Fruit fly (Drosophila melanogaster) whole organism, prepupa: Measurements from ENCODE around the gene CG3008.
A peak's percentile ranks its signal among the peaks of the same experiment; 100 is the strongest.

Experiments used
- CG10669 ChIP-seq: fragments of 200-800 bp; sonication (Bioruptor generic); optimal IDR thresholded peaks from 3 replicates; lab custom pipeline; 2018; ENCODE audit warnings: missing biosample characterization, mild to moderate bottlenecking, missing genetic modification characterization, moderate library complexity
- CG11294 ChIP-seq: fragments of 200-800 bp; sonication (Bioruptor generic); IDR thresholded peaks from 2 replicates; pipeline ENCODE4 v1.3.6; 2022; ENCODE audit warnings: missing biosample characterization, missing genetic modification characterization
- CG15336 ChIP-seq: fragments of 200-800 bp; sonication (Bioruptor generic); IDR thresholded peaks from 2 replicates; pipeline ENCODE4 v1.3.6; 2022; ENCODE audit warnings: missing biosample characterization, missing genetic modification characterization
- CG3032 ChIP-seq: fragments of 200-800 bp; optimal IDR thresholded peaks from 2 replicates; lab custom pipeline; 2019; ENCODE audit warnings: missing biosample characterization, mild to moderate bottlenecking, missing genetic modification characterization, moderate library complexity
- CG32006 ChIP-seq: fragments of 200-800 bp; sonication (Bioruptor generic); optimal IDR thresholded peaks from 3 replicates; lab custom pipeline; 2017; ENCODE audit warnings: missing biosample characterization, mild to moderate bottlenecking, missing genetic modification characterization
- CG34406 ChIP-seq: fragments of 200-800 bp; sonication (Bioruptor generic); optimal IDR thresholded peaks from 3 replicates; lab custom pipeline; 2016; ENCODE audit warnings: missing biosample characterization, missing genetic modification characterization
- CG3919 ChIP-seq: fragments of 200-800 bp; sonication (Bioruptor generic); optimal IDR thresholded peaks from 3 replicates; lab custom pipeline; 2016; ENCODE audit warnings: missing biosample characterization, missing genetic modification characterization
- CG4318 ChIP-seq: fragments of 200-800 bp; sonication (Bioruptor generic); optimal IDR thresholded peaks from 3 replicates; lab custom pipeline; 2017; ENCODE audit warnings: missing biosample characterization, mild to moderate bottlenecking, missing genetic modification characterization
- CG6163 ChIP-seq: fragments of 200-800 bp; sonication (Bioruptor generic); IDR thresholded peaks from 3 replicates; pipeline ENCODE4 v1.3.6; 2022; ENCODE audit warnings: missing biosample characterization, missing genetic modification characterization
- CG6792 ChIP-seq: fragments of 200-800 bp; sonication (Bioruptor generic); optimal IDR thresholded peaks from 3 replicates; lab custom pipeline; 2016; ENCODE audit warnings: missing biosample characterization, missing genetic modification characterization
- CG6808 ChIP-seq: fragments of 200-800 bp; sonication (Bioruptor generic); optimal IDR thresholded peaks from 3 replicates; lab custom pipeline; 2017; ENCODE audit warnings: missing biosample characterization, missing genetic modification characterization, mild to moderate bottlenecking, moderate library complexity, missing genetic modification reagents
- Eip75B ChIP-seq: fragments of 200-800 bp; sonication (Bioruptor generic); optimal IDR thresholded peaks from 3 replicates; lab custom pipeline; 2016; ENCODE audit warnings: missing biosample characterization, missing genetic modification characterization
- Eip93F ChIP-seq: fragments of 200-800 bp; sonication (Bioruptor generic); optimal IDR thresholded peaks from 2 replicates; lab custom pipeline; 2016; ENCODE audit warnings: missing biosample characterization, mild to moderate bottlenecking, missing genetic modification characterization
- Ets21C ChIP-seq: fragments of 200-800 bp; sonication (Bioruptor generic); optimal IDR thresholded peaks from 3 replicates; lab custom pipeline; 2016; ENCODE audit warnings: missing biosample characterization, missing genetic modification characterization
- Ets96B ChIP-seq: fragments of 200-800 bp; optimal IDR thresholded peaks from 2 replicates; lab custom pipeline; 2019; ENCODE audit warnings: missing biosample characterization, mild to moderate bottlenecking, missing genetic modification characterization, moderate library complexity
- Gug ChIP-seq: fragments of 200-800 bp; sonication (Bioruptor generic); IDR thresholded peaks from 2 replicates; pipeline ENCODE4 v1.3.6; 2022; ENCODE audit warnings: missing biosample characterization, missing genetic modification characterization
- Hr4 ChIP-seq: fragments of 200-800 bp; sonication (Bioruptor generic); optimal IDR thresholded peaks from 3 replicates; lab custom pipeline; 2016; ENCODE audit warnings: missing biosample characterization, missing genetic modification characterization
- Lpt ChIP-seq: fragments of 200-800 bp; sonication (Bioruptor generic); optimal IDR thresholded peaks from 3 replicates; lab custom pipeline; 2016; ENCODE audit warnings: missing biosample characterization, missing genetic modification characterization
- Met ChIP-seq: fragments of 200-800 bp; sonication (Bioruptor generic); optimal IDR thresholded peaks from 3 replicates; lab custom pipeline; 2016; ENCODE audit warnings: missing biosample characterization, missing genetic modification characterization
- Sox14 ChIP-seq: fragments of 200-800 bp; sonication (Bioruptor generic); optimal IDR thresholded peaks from 3 replicates; lab custom pipeline; 2016; ENCODE audit warnings: missing biosample characterization, missing genetic modification characterization
- Sox15 ChIP-seq: fragments of 200-800 bp; sonication (Bioruptor generic); optimal IDR thresholded peaks from 3 replicates; lab custom pipeline; 2016; ENCODE audit warnings: missing biosample characterization, missing genetic modification characterization
- achi ChIP-seq: fragments of 200-800 bp; sonication (Bioruptor generic); optimal IDR thresholded peaks from 3 replicates; lab custom pipeline; 2016; ENCODE audit warnings: missing biosample characterization, missing genetic modification characterization
- acj6 ChIP-seq: fragments of 200-800 bp; sonication (Bioruptor generic); optimal IDR thresholded peaks from 3 replicates; lab custom pipeline; 2016; ENCODE audit warnings: missing biosample characterization, missing genetic modification characterization
- eg ChIP-seq: fragments of 200-800 bp; sonication (Bioruptor generic); IDR thresholded peaks from 3 replicates; pipeline ENCODE4 v1.3.6; 2022; ENCODE audit warnings: missing biosample characterization, missing genetic modification characterization
- fd59A ChIP-seq: fragments of 200-800 bp; sonication (Bioruptor generic); optimal IDR thresholded peaks from 2 replicates; lab custom pipeline; 2017; ENCODE audit warnings: missing biosample characterization, mild to moderate bottlenecking, missing genetic modification characterization, missing genetic modification reagents
- fd85E ChIP-seq: fragments of 200-800 bp; sonication (Bioruptor generic); optimal IDR thresholded peaks from 3 replicates; lab custom pipeline; 2016; ENCODE audit warnings: missing biosample characterization, missing genetic modification characterization
- fkh ChIP-seq: fragments of 200-800 bp; sonication (Bioruptor generic); optimal IDR thresholded peaks from 3 replicates; lab custom pipeline; 2017; ENCODE audit warnings: missing biosample characterization, mild to moderate bottlenecking, missing genetic modification characterization, moderate library complexity
- lz ChIP-seq: fragments of 200-800 bp; sonication (Bioruptor generic); optimal IDR thresholded peaks from 3 replicates; lab custom pipeline; 2016; ENCODE audit warnings: missing biosample characterization, missing genetic modification characterization
- pdm3 ChIP-seq: fragments of 200-800 bp; sonication (Bioruptor generic); optimal IDR thresholded peaks from 3 replicates; lab custom pipeline; 2016; ENCODE audit warnings: missing biosample characterization, missing genetic modification characterization
- spab ChIP-seq: fragments of 200-800 bp; sonication (Bioruptor generic); optimal IDR thresholded peaks from 2 replicates; lab custom pipeline; 2017; ENCODE audit warnings: missing biosample characterization, mild to moderate bottlenecking, missing genetic modification characterization, missing genetic modification reagents
- ss ChIP-seq, 2 experiments: fragments of 200-800 bp; sonication (Bioruptor generic); optimal IDR thresholded peaks; 2 replicates in 1 of 2; 3 replicates in 1 of 2; lab custom pipeline; 2017 to 2018; ENCODE audit warnings: mild to moderate bottlenecking in 2 of 2, missing biosample characterization in 2 of 2, missing genetic modification characterization in 2 of 2, moderate library complexity in 1 of 2
- svp ChIP-seq: fragments of 200-800 bp; sonication (Bioruptor generic); peaks from one replicate; lab custom pipeline; 2016; ENCODE audit warnings: missing biosample characterization, missing genetic modification characterization
- topi ChIP-seq: fragments of 200-800 bp; sonication (Bioruptor generic); optimal IDR thresholded peaks from 3 replicates; lab custom pipeline; 2016; ENCODE audit warnings: missing biosample characterization, missing genetic modification characterization
- vri ChIP-seq: fragments of 200-800 bp; sonication (Bioruptor generic); optimal IDR thresholded peaks from 3 replicates; lab custom pipeline; 2016; ENCODE audit warnings: missing biosample characterization, mild to moderate bottlenecking, missing genetic modification characterization

CG3008 gene

DNA sequence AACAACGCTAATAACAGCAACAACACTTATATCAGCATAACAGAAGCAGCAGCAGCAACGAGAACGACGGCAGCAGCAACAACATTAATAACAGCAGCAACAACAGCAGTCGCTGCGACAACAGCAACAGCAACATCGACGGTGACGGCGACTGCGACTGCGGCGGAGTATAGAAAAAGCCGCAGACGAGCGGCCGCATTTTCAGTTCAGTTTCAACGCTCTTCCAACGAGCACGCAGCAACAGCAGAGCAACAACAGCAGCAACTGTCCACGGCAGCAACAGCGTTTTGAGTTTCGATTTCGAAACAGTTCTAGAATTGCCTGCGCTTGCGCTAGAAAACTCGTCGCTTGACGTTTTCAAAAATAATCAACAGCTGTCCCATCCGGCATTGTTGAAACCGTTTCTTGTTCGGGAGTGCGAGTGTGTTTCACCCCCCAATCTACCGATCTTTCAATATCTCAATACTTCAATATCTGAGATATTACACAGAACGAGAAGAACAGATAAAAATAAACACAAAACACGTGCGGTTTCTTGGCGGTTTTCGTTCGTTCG lies 8.9 kb downstream of the CG3008 start, which contains the start of gene CG3036 (continued):
- TF ChIP-seq eg (GFP tag; lab: Robert Waterston, UW) (peak; percentile 38; the same call in 2 of the 3 replicates), CG10669 (GFP tag; lab: Kevin White, UChicago) (no peak), Eip75B (GFP tag; lab: Kevin White, UChicago) (peak; percentile 46), pdm3 (GFP tag; lab: Kevin White, UChicago) (no peak), fd59A (GFP tag; lab: Kevin White, UChicago) (no peak), acj6 (GFP tag; lab: Kevin White, UChicago) (no peak), CG32006 (GFP tag; lab: Kevin White, UChicago) (no peak), CG15336 (GFP tag; lab: Robert Waterston, UW) (peak; percentile 46; the same call in 1 of the 2 replicates), Sox14 (no peak), vri (GFP tag; lab: Kevin White, UChicago) (peak; percentile 28), CG4318 (GFP tag; lab: Kevin White, UChicago) (no peak), CG11294 (GFP tag; lab: Robert Waterston, UW) (no peak), lz (GFP tag; lab: Kevin White, UChicago) (no peak), Ets21C (no peak), Sox15 (GFP tag; lab: Kevin White, UChicago) (no peak), spab (GFP tag; lab: Kevin White, UChicago) (no peak), achi (GFP tag; lab: Kevin White, UChicago) (no peak), svp (GFP tag; lab: Kevin White, UChicago) (peak; percentile 84), Hr4 (GFP tag; lab: Kevin White, UChicago) (no peak), CG3919 (GFP tag; lab: Kevin White, UChicago) (peak; percentile 68), Gug (no peak), CG6792 (GFP tag; lab: Kevin White, UChicago) (no peak), ss (GFP tag; optimal IDR thresholded peaks at IDR 0.05; lab: Kevin White, UChicago) (peak; percentile 14 to 24), fd85E (GFP tag; lab: Kevin White, UChicago) (no peak), Eip93F (GFP tag; lab: Kevin White, UChicago) (no peak), CG34406 (GFP tag; lab: Kevin White, UChicago) (no peak), Met (GFP tag; lab: Kevin White, UChicago) (peak; percentile 15)

DNA sequence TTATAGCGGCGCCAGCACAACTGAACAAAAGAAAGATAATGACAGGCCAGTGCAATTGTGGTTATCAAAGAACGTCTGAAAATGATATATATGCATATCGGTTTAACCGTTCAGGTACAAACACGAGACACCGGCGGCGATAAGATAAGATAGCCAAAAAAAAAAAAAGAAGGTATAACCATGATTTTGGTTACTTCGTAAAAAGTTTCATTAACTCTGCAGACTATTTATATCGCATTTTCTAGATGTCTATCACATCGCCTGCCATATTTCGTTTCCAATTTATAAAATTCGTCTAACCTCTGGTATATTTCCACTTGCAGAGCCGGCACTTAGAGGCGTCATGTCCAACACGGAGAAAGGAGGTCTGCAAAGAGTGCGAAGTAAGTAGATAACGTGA lies 10.5 kb downstream of the CG3008 start:
- peak; percentile 3 for TF ChIP-seq vri (GFP tag; lab: Kevin White, UChicago)
- no peak for TF ChIP-seq CG34406 (GFP tag; lab: Kevin White, UChicago)
- TF ChIP-seq, all 60 proteins: peak for 1

- no peak for TF ChIP-seq Ets96B (tag; lab: Kevin White, UChicago)
Observed at dm6 chr2L:4895902-4896301, 12.8 kb downstream of the CG3008 start.

DNA sequence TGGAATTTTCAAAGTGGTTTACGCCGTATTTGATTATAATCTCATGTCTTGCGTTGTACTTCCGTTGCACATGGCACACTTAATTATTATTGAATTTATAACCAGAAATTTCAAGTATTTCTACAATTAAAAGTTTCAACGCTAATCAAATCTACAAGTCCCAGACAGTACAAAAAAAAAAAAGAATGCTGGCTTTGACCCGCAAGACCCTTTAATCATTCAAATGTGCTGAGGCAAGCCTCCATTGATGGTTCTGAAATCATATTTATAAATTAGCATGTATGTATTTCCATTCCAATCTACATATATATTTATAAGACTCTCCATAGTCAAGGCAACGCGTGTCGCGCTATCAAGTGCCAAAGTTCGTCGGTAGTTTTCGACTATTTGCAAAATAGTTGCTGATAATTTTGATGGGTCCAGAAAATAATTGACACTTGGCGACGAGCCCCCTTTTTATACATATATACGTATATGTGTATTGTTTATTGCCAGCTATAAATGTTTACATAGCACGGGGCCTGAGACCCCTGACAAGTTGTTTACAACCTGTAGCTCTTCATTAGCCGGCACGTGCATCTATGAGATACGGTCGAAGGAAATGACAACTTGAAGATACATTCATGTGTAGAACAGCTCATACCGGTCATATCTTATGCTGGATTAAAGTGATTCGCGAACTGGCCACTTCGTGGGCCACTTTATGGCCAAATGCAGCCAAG lies 13.5 kb downstream of the CG3008 start:
- TF ChIP-seq CG6808 (GFP tag; lab: Kevin White, UChicago) (no peak), svp (GFP tag; lab: Kevin White, UChicago) (peak; percentile 83), fkh (GFP tag; lab: Kevin White, UChicago) (peak; percentile 29)
- TF ChIP-seq, all 60 proteins: peak for 2

- no peak for TF ChIP-seq ss (GFP tag; optimal IDR thresholded peaks at IDR 0.05; lab: Kevin White, UChicago)
- TF ChIP-seq Lpt (GFP tag; lab: Kevin White, UChicago) = no peak
- TF ChIP-seq eg (GFP tag; lab: Robert Waterston, UW) = no peak
- TF ChIP-seq CG6163 (GFP tag; lab: Robert Waterston, UW) = no peak
- TF ChIP-seq CG3032 = no peak
- TF ChIP-seq topi (GFP tag; lab: Kevin White, UChicago) = no peak
Observed at dm6 chr2L:4898165-4898564, 15.1 kb downstream of the CG3008 start.
